Fruit fly (Drosophila melanogaster) whole organism, embryonic: ENCODE measurements around the gene CG14718.

Experiments
- Abd-B ChIP-seq: fragments of 200-800 bp; sonication (Bioruptor generic); optimal IDR thresholded peaks from 2 replicates; lab custom pipeline; 2018; ENCODE audit warnings: missing biosample characterization, mild to moderate bottlenecking, missing genetic modification characterization, moderate library complexity
- B-H2 ChIP-seq: fragments of 200-800 bp; sonication (Bioruptor generic); optimal IDR thresholded peaks from 2 replicates; lab custom pipeline; 2018; ENCODE audit warnings: missing biosample characterization, mild to moderate bottlenecking, missing genetic modification characterization
- Bgb ChIP-seq: fragments of 200-800 bp; sonication (Bioruptor generic); IDR thresholded peaks from 2 replicates; pipeline ENCODE4 v1.3.6; 2022; ENCODE audit warnings: missing biosample characterization, missing genetic modification characterization; ENCODE audit not compliant: partially characterized antibody
- CG12219 ChIP-seq: fragments of 200-800 bp; sonication (Bioruptor generic); optimal IDR thresholded peaks from 3 replicates; lab custom pipeline; 2018; ENCODE audit warnings: missing biosample characterization, mild to moderate bottlenecking, missing genetic modification characterization
- CG1233 ChIP-seq: fragments of 200-800 bp; sonication (Bioruptor generic); optimal IDR thresholded peaks from 4 replicates; lab custom pipeline; 2018; ENCODE audit warnings: missing biosample characterization, mild to moderate bottlenecking, missing genetic modification characterization
- CG13296 ChIP-seq: fragments of 200-800 bp; sonication (Bioruptor generic); optimal IDR thresholded peaks from 3 replicates; lab custom pipeline; 2018; ENCODE audit warnings: missing biosample characterization, mild to moderate bottlenecking, missing genetic modification characterization
- CG13894 ChIP-seq: fragments of 200-800 bp; sonication (Bioruptor generic); optimal IDR thresholded peaks from 3 replicates; lab custom pipeline; 2018; ENCODE audit warnings: missing biosample characterization, mild to moderate bottlenecking, missing genetic modification characterization, moderate library complexity
- CG14667 ChIP-seq: fragments of 200-800 bp; sonication (Bioruptor generic); IDR thresholded peaks from 2 replicates; pipeline ENCODE4 v1.3.6; 2022; ENCODE audit warnings: missing biosample characterization, missing genetic modification characterization
- CG17359 ChIP-seq: fragments of 200-800 bp; sonication (Bioruptor generic); optimal IDR thresholded peaks from 3 replicates; lab custom pipeline; 2018; ENCODE audit warnings: missing biosample characterization, mild to moderate bottlenecking, missing genetic modification characterization, moderate library complexity
- CG17568 ChIP-seq: fragments of 200-800 bp; sonication (Bioruptor generic); optimal IDR thresholded peaks from 2 replicates; lab custom pipeline; 2018; ENCODE audit warnings: missing biosample characterization, mild to moderate bottlenecking, missing genetic modification characterization, moderate library complexity
- CG18476 ChIP-seq: fragments of 200-800 bp; sonication (Bioruptor generic); optimal IDR thresholded peaks from 2 replicates; lab custom pipeline; 2016; ENCODE audit warnings: missing biosample characterization, mild to moderate bottlenecking, missing genetic modification characterization
- CG18619 ChIP-seq: fragments of 200-800 bp; sonication (Bioruptor generic); optimal IDR thresholded peaks from 3 replicates; lab custom pipeline; 2017; ENCODE audit warnings: missing biosample characterization, mild to moderate bottlenecking, missing genetic modification characterization
- CG18764 ChIP-seq: fragments of 200-800 bp; sonication (Bioruptor generic); optimal IDR thresholded peaks from 3 replicates; lab custom pipeline; 2016; ENCODE audit warnings: missing biosample characterization, missing genetic modification characterization
- CG2129 ChIP-seq: fragments of 200-800 bp; sonication (Bioruptor generic); IDR thresholded peaks from 2 replicates; pipeline ENCODE4 v1.3.6; 2022; ENCODE audit warnings: missing biosample characterization, missing genetic modification characterization; ENCODE audit not compliant: partially characterized antibody
- CG2875 ChIP-seq: fragments of 200-800 bp; sonication (Bioruptor generic); optimal IDR thresholded peaks from 2 replicates; lab custom pipeline; 2017; ENCODE audit warnings: missing biosample characterization, mild to moderate bottlenecking, missing genetic modification characterization, missing genetic modification reagents
- CG42726 ChIP-seq: fragments of 200-800 bp; sonication (Bioruptor generic); IDR thresholded peaks from 2 replicates; pipeline ENCODE4 v1.3.6; 2022; ENCODE audit warnings: missing biosample characterization, missing genetic modification characterization; ENCODE audit not compliant: partially characterized antibody
- CG4404 ChIP-seq: fragments of 200-800 bp; sonication (Bioruptor generic); IDR thresholded peaks from 2 replicates; pipeline ENCODE4 v1.3.6; 2022; ENCODE audit warnings: missing biosample characterization, missing genetic modification characterization
- CG6689 ChIP-seq: fragments of 200-800 bp; sonication (Bioruptor generic); IDR thresholded peaks from 2 replicates; pipeline ENCODE4 v1.3.6; 2022; ENCODE audit warnings: missing biosample characterization, missing genetic modification characterization
- CG6813 ChIP-seq: fragments of 200-800 bp; sonication (Bioruptor generic); optimal IDR thresholded peaks from 2 replicates; lab custom pipeline; 2017; ENCODE audit warnings: missing biosample characterization, missing genetic modification characterization, mild to moderate bottlenecking, moderate library complexity, missing genetic modification reagents
- CG8089 ChIP-seq: fragments of 200-800 bp; sonication (Bioruptor generic); optimal IDR thresholded peaks from 3 replicates; lab custom pipeline; 2016; ENCODE audit warnings: missing biosample characterization, missing genetic modification characterization
- CHES-1-like ChIP-seq: fragments of 200-800 bp; sonication (Bioruptor generic); optimal IDR thresholded peaks from 2 replicates; lab custom pipeline; 2016; ENCODE audit warnings: missing biosample characterization, missing genetic modification characterization
- Camta ChIP-seq: fragments of 200-800 bp; sonication (Bioruptor generic); optimal IDR thresholded peaks from 2 replicates; lab custom pipeline; 2016; ENCODE audit warnings: missing biosample characterization, missing genetic modification characterization
- CrebB ChIP-seq: fragments of 200-800 bp; sonication (Bioruptor generic); optimal IDR thresholded peaks from 3 replicates; lab custom pipeline; 2018; ENCODE audit warnings: missing biosample characterization, mild to moderate bottlenecking, missing genetic modification characterization
- D ChIP-seq, 2 experiments: fragments of 200-800 bp in 1 of 2; fragments of >200 bp in 1 of 2; sonication (Bioruptor generic) in 1 of 2; optimal IDR thresholded peaks; 2 replicates in 1 of 2; 3 replicates in 1 of 2; lab custom pipeline; 2017; ENCODE audit warnings: mild to moderate bottlenecking in 1 of 2, missing biosample characterization in 1 of 2, missing genetic modification characterization in 1 of 2, missing genetic modification reagents in 1 of 2
- Dek ChIP-seq: fragments of 200-800 bp; sonication (Bioruptor generic); optimal IDR thresholded peaks from 3 replicates; lab custom pipeline; 2019; ENCODE audit warnings: missing biosample characterization, mild to moderate bottlenecking, missing genetic modification characterization, moderate library complexity
- Doc2 ChIP-seq: fragments of 200-800 bp; sonication (Bioruptor generic); IDR thresholded peaks from 2 replicates; pipeline ENCODE4 v1.3.6; 2022; ENCODE audit warnings: missing biosample characterization, missing genetic modification characterization
- Ets65A ChIP-seq: fragments of 200-800 bp; sonication (Bioruptor generic); peaks from one replicate; lab custom pipeline; 2016; ENCODE audit warnings: missing biosample characterization, missing genetic modification characterization
- GATAe ChIP-seq: fragments of 200-800 bp; sonication (Bioruptor generic); conservative IDR thresholded peaks from 2 replicates; pipeline ENCODE4 v1.3.6; 2022; ENCODE audit warnings: missing biosample characterization, missing genetic modification characterization
- Gug ChIP-seq: fragments of 200-800 bp; sonication (Bioruptor generic); IDR thresholded peaks from 4 replicates; pipeline ENCODE4 v1.3.6; 2022; ENCODE audit warnings: missing biosample characterization, missing genetic modification characterization
- Myb ChIP-seq: fragments of 200-800 bp; sonication (Bioruptor generic); optimal IDR thresholded peaks from 2 replicates; lab custom pipeline; 2016; ENCODE audit warnings: missing biosample characterization, missing genetic modification characterization
- NC2α ChIP-seq: fragments of 200-800 bp; sonication (Bioruptor generic); optimal IDR thresholded peaks from 2 replicates; lab custom pipeline; 2016; ENCODE audit warnings: missing biosample characterization, missing genetic modification characterization
- Neu2 ChIP-seq: fragments of 200-800 bp; sonication (Bioruptor generic); optimal IDR thresholded peaks from 3 replicates; lab custom pipeline; 2016; ENCODE audit warnings: missing biosample characterization, missing genetic modification characterization, borderline replicate concordance
- Side ChIP-seq: fragments of 200-800 bp; sonication (Bioruptor generic); optimal IDR thresholded peaks from 2 replicates; lab custom pipeline; 2016; ENCODE audit warnings: missing biosample characterization, missing genetic modification characterization
- YL-1 ChIP-seq: fragments of 200-800 bp; sonication (Bioruptor generic); optimal IDR thresholded peaks from 3 replicates; lab custom pipeline; 2017; ENCODE audit warnings: missing biosample characterization, mild to moderate bottlenecking, missing genetic modification characterization
- amos ChIP-seq: fragments of 200-800 bp; sonication (Bioruptor generic); IDR thresholded peaks from 2 replicates; pipeline ENCODE4 v1.3.6; 2022; ENCODE audit warnings: missing biosample characterization, missing genetic modification characterization; ENCODE audit not compliant: partially characterized antibody
- ara ChIP-seq: fragments of 200-800 bp; sonication (Bioruptor generic); IDR thresholded peaks from 2 replicates; pipeline ENCODE4 v1.3.6; 2022; ENCODE audit warnings: missing biosample characterization, missing genetic modification characterization
- crc ChIP-seq: fragments of 200-800 bp; sonication (Bioruptor generic); optimal IDR thresholded peaks from 2 replicates; lab custom pipeline; 2016; ENCODE audit warnings: missing biosample characterization, missing genetic modification characterization
- crol ChIP-seq: fragments of 200-800 bp; sonication (Bioruptor generic); IDR thresholded peaks from 2 replicates; pipeline ENCODE4 v1.3.6; 2022; ENCODE audit warnings: missing biosample characterization, missing genetic modification characterization
- dmrt99B ChIP-seq: fragments of 200-800 bp; sonication (Bioruptor generic); optimal IDR thresholded peaks from 2 replicates; lab custom pipeline; 2018; ENCODE audit warnings: missing biosample characterization, mild to moderate bottlenecking, missing genetic modification characterization, moderate library complexity
- pnt ChIP-seq: fragments of 200-800 bp; sonication (Bioruptor generic); optimal IDR thresholded peaks from 3 replicates; lab custom pipeline; 2016; ENCODE audit warnings: missing biosample characterization, missing genetic modification characterization
- salm ChIP-seq: fragments of 200-800 bp; sonication (Bioruptor generic); optimal IDR thresholded peaks from 2 replicates; lab custom pipeline; 2018; ENCODE audit warnings: missing biosample characterization, mild to moderate bottlenecking, missing genetic modification characterization
- scrt ChIP-seq: fragments of 200-800 bp; sonication (Bioruptor generic); optimal IDR thresholded peaks from 2 replicates; lab custom pipeline; 2018; ENCODE audit warnings: missing biosample characterization, mild to moderate bottlenecking, missing genetic modification characterization, moderate library complexity
- sim ChIP-seq: fragments of 200-800 bp; sonication (Bioruptor generic); IDR thresholded peaks from 2 replicates; pipeline ENCODE4 v1.3.6; 2022; ENCODE audit warnings: missing biosample characterization, missing genetic modification characterization
- ssp ChIP-seq: fragments of 200-800 bp; sonication (Bioruptor generic); IDR thresholded peaks from 2 replicates; pipeline ENCODE4 v1.3.6; 2022; ENCODE audit warnings: missing biosample characterization, missing genetic modification characterization
- trh ChIP-seq: fragments of 200-800 bp; sonication (Bioruptor generic); optimal IDR thresholded peaks from 2 replicates; lab custom pipeline; 2016; ENCODE audit warnings: missing biosample characterization, missing genetic modification characterization
- unpg ChIP-seq: fragments of 200-800 bp; sonication (Bioruptor generic); optimal IDR thresholded peaks from 3 replicates; lab custom pipeline; 2018; ENCODE audit warnings: missing biosample characterization, mild to moderate bottlenecking, missing genetic modification characterization, moderate library complexity
- wdn ChIP-seq: fragments of 200-800 bp; sonication (Bioruptor generic); IDR thresholded peaks from 2 replicates; pipeline ENCODE4 v1.3.6; 2022; ENCODE audit warnings: missing biosample characterization, missing genetic modification characterization
- zf30C ChIP-seq: fragments of 200-800 bp; sonication (Bioruptor generic); optimal IDR thresholded peaks from 3 replicates; lab custom pipeline; 2018; ENCODE audit warnings: missing biosample characterization, mild to moderate bottlenecking, missing genetic modification characterization

CG14718 gene

dm6 chr3R:11673955-11674663, 26.3 kb upstream of the CG14718 start, which contains the start of gene CG14715 (continued):
- TF ChIP-seq CG17568 (GFP tag; lab: Kevin White, UChicago) (no peak), YL-1 (peak; percentile 67), CG4404 (GFP tag; lab: Robert Waterston, UW) (no peak), CrebB (tag; lab: Kevin White, UChicago) (no peak), crol (no peak), CG13894 (peak; percentile 4), CG18764 (GFP tag; lab: Kevin White, UChicago) (peak; percentile 8), sim (no peak), GATAe (GFP tag; lab: Robert Waterston, UW) (peak; percentile 52; the same call in 1 of the 2 replicates), D (optimal IDR thresholded peaks at IDR 0.05; lab: Kevin White, UChicago) (no peak), D (GFP tag; optimal IDR thresholded peaks at IDR 0.05; lab: Kevin White, UChicago) (no peak), zf30C (GFP tag; lab: Kevin White, UChicago) (no peak), CG6689 (GFP tag; lab: Robert Waterston, UW) (peak; percentile 70), CG12219 (GFP tag; lab: Kevin White, UChicago) (no peak), crc (GFP tag; lab: Kevin White, UChicago) (no peak), B-H2 (GFP tag; lab: Kevin White, UChicago) (no peak), scrt (GFP tag; lab: Kevin White, UChicago) (no peak), Ets65A (peak; percentile 85), CHES-1-like (GFP tag; lab: Kevin White, UChicago) (peak; percentile 55), CG42726 (GFP tag; lab: Robert Waterston, UW) (no peak), CG13296 (GFP tag; lab: Kevin White, UChicago) (no peak), CG2129 (GFP tag; lab: Robert Waterston, UW) (no peak), unpg (GFP tag; lab: Kevin White, UChicago) (peak; percentile 42), Gug (GFP tag; lab: Robert Waterston, UW) (peak; percentile 53; the same call in 1 of the 4 replicates), Camta (GFP tag; lab: Kevin White, UChicago) (peak; percentile 18), CG8089 (no peak), CG6813 (GFP tag; lab: Kevin White, UChicago) (no peak), Dek (tag; lab: Kevin White, UChicago) (peak; percentile 38), CG18619 (GFP tag; lab: Kevin White, UChicago) (no peak), wdn (GFP tag; lab: Robert Waterston, UW) (no peak), Myb (GFP tag; lab: Kevin White, UChicago) (peak; percentile 28), Neu2 (GFP tag; lab: Kevin White, UChicago) (no peak), amos (GFP tag; lab: Robert Waterston, UW) (no peak; the same call in 1 of the 2 replicates), trh (GFP tag; lab: Kevin White, UChicago) (no peak), Abd-B (GFP tag; lab: Kevin White, UChicago) (peak; percentile 59), salm (tag; lab: Kevin White, UChicago) (no peak), Bgb (GFP tag; lab: Robert Waterston, UW) (0 out of 2 replicates have a peak, but pooled peaks have one; percentile 28), Doc2 (no peak), pnt (peak; percentile 55), CG1233 (peak; percentile 32), Side (peak; percentile 39), CG14667 (GFP tag; lab: Robert Waterston, UW) (0 out of 2 replicates have a peak, but pooled peaks have one; percentile 7), ara (no peak), NC2α (GFP tag; lab: Kevin White, UChicago) (no peak), CG2875 (GFP tag; lab: Kevin White, UChicago) (no peak), CG18476 (peak; percentile 77), dmrt99B (tag; lab: Kevin White, UChicago) (peak; percentile 5), ssp (GFP tag; lab: Robert Waterston, UW) (peak; percentile 88), CG17359 (tag; lab: Kevin White, UChicago) (peak; percentile 23)
